Fruit fly (Drosophila melanogaster) whole organism, embryonic: ENCODE data around the gene kraken.

Experiments used
- Antp ChIP-seq: fragments of 200-800 bp; sonication (Bioruptor generic); optimal IDR thresholded peaks from 3 replicates; lab custom pipeline; 2016; ENCODE audit warnings: missing biosample characterization, missing genetic modification characterization
- Atf-2 ChIP-seq: fragments of 200-800 bp; sonication (Bioruptor generic); optimal IDR thresholded peaks from 2 replicates; lab custom pipeline; 2016; ENCODE audit warnings: missing biosample characterization, missing genetic modification characterization
- Awh ChIP-seq: fragments of 200-800 bp; sonication (Bioruptor generic); IDR thresholded peaks from 2 replicates; pipeline ENCODE4, ENCODE4 v1.3.6; 2022; ENCODE audit warnings: missing biosample characterization, missing genetic modification characterization
- Bdp1 ChIP-seq: fragments of 200-800 bp; sonication (Bioruptor generic); optimal IDR thresholded peaks from 3 replicates; lab custom pipeline; 2016; ENCODE audit warnings: missing biosample characterization, missing genetic modification characterization
- CG10959 ChIP-seq: fragments of 200-800 bp; sonication (Bioruptor generic); IDR thresholded peaks from 2 replicates; pipeline ENCODE4 v1.3.6; 2022; ENCODE audit warnings: missing biosample characterization, missing genetic modification characterization
- CG11398 ChIP-seq: fragments of 200-800 bp; sonication (Bioruptor generic); optimal IDR thresholded peaks from 2 replicates; lab custom pipeline; 2016; ENCODE audit warnings: missing biosample characterization, missing genetic modification characterization
- CG11504 ChIP-seq: fragments of 200-800 bp; sonication (Bioruptor generic); optimal IDR thresholded peaks from 3 replicates; lab custom pipeline; 2019; ENCODE audit warnings: missing biosample characterization, mild to moderate bottlenecking, missing genetic modification characterization, moderate library complexity
- CG14441 ChIP-seq: fragments of 200-800 bp; sonication (Bioruptor generic); IDR thresholded peaks from 2 replicates; pipeline ENCODE4 v1.3.6; 2022; ENCODE audit warnings: missing biosample characterization, missing genetic modification characterization
- CG14710 ChIP-seq: fragments of 200-800 bp; sonication (Bioruptor generic); optimal IDR thresholded peaks from 3 replicates; lab custom pipeline; 2019; ENCODE audit warnings: missing biosample characterization, mild to moderate bottlenecking, missing genetic modification characterization, moderate library complexity
- CG15479 ChIP-seq: fragments of 200-800 bp; sonication (Bioruptor generic); optimal IDR thresholded peaks from 3 replicates; lab custom pipeline; 2019; ENCODE audit warnings: missing biosample characterization, mild to moderate bottlenecking, missing genetic modification characterization, moderate library complexity
- CG16813 ChIP-seq: fragments of 200-800 bp; sonication (Bioruptor generic); IDR thresholded peaks from 3 replicates; pipeline ENCODE4 v1.3.6; 2022; ENCODE audit warnings: missing biosample characterization, missing genetic modification characterization; ENCODE audit not compliant: partially characterized antibody
- CG18262 ChIP-seq: fragments of 200-800 bp; optimal IDR thresholded peaks from 3 replicates; lab custom pipeline; 2019; ENCODE audit warnings: missing biosample characterization, mild to moderate bottlenecking, missing genetic modification characterization, moderate library complexity
- CG2678 ChIP-seq: fragments of 200-800 bp; sonication (Bioruptor generic); optimal IDR thresholded peaks from 3 replicates; lab custom pipeline; 2019; ENCODE audit warnings: missing biosample characterization, mild to moderate bottlenecking, missing genetic modification characterization, moderate library complexity
- CG2712 ChIP-seq: fragments of 200-800 bp; optimal IDR thresholded peaks from 3 replicates; lab custom pipeline; 2019; ENCODE audit warnings: missing biosample characterization, mild to moderate bottlenecking, missing genetic modification characterization, moderate library complexity
- CG2875 ChIP-seq: fragments of 200-800 bp; sonication (Bioruptor generic); optimal IDR thresholded peaks from 2 replicates; lab custom pipeline; 2017; ENCODE audit warnings: missing biosample characterization, mild to moderate bottlenecking, missing genetic modification characterization, missing genetic modification reagents
- CG33557 ChIP-seq: fragments of 200-800 bp; sonication (Bioruptor generic); optimal IDR thresholded peaks from 2 replicates; lab custom pipeline; 2019; ENCODE audit warnings: missing biosample characterization, mild to moderate bottlenecking, missing genetic modification characterization, moderate library complexity
- CG42726 ChIP-seq: fragments of 200-800 bp; sonication (Bioruptor generic); IDR thresholded peaks from 2 replicates; pipeline ENCODE4 v1.3.6; 2022; ENCODE audit warnings: missing biosample characterization, missing genetic modification characterization; ENCODE audit not compliant: partially characterized antibody
- CG6272 ChIP-seq: fragments of 200-800 bp; sonication (Bioruptor generic); IDR thresholded peaks from 2 replicates; pipeline ENCODE4 v1.3.6; 2022; ENCODE audit warnings: missing biosample characterization, missing genetic modification characterization
- CG8281 ChIP-seq: fragments of 200-800 bp; sonication (Bioruptor generic); optimal IDR thresholded peaks from 2 replicates; lab custom pipeline; 2018; ENCODE audit warnings: missing biosample characterization, mild to moderate bottlenecking, missing genetic modification characterization, moderate library complexity
- CG8924 ChIP-seq: fragments of 200-800 bp; optimal IDR thresholded peaks from 3 replicates; lab custom pipeline; 2019; ENCODE audit warnings: missing biosample characterization, mild to moderate bottlenecking, missing genetic modification characterization, moderate library complexity
- D19A ChIP-seq: fragments of 200-800 bp; optimal IDR thresholded peaks from 3 replicates; lab custom pipeline; 2019; ENCODE audit warnings: missing biosample characterization, mild to moderate bottlenecking, missing genetic modification characterization, moderate library complexity
- Ets65A ChIP-seq: fragments of 200-800 bp; sonication (Bioruptor generic); peaks from one replicate; lab custom pipeline; 2016; ENCODE audit warnings: missing biosample characterization, missing genetic modification characterization
- Hr78 ChIP-seq, 2 experiments: fragments of 200-800 bp in 1 of 2; fragments of >200 bp in 1 of 2; sonication (Bioruptor generic) in 1 of 2; optimal IDR thresholded peaks; 2 replicates each; lab custom pipeline; 2017 to 2019; ENCODE audit warnings: missing biosample characterization in 2 of 2, missing genetic modification characterization in 2 of 2, mild to moderate bottlenecking in 1 of 2, moderate library complexity in 1 of 2
- Hsf ChIP-seq: fragments of 200-800 bp; sonication (Bioruptor generic); optimal IDR thresholded peaks from 3 replicates; lab custom pipeline; 2016; ENCODE audit warnings: missing biosample characterization, missing genetic modification characterization
- Jarid2 ChIP-seq: fragments of 200-800 bp; sonication (Bioruptor generic); optimal IDR thresholded peaks from 3 replicates; lab custom pipeline; 2017; ENCODE audit warnings: mild to moderate bottlenecking, missing biosample characterization, missing genetic modification reagents, missing genetic modification characterization
- Mes4 ChIP-seq: fragments of 200-800 bp; sonication (Bioruptor generic); optimal IDR thresholded peaks from 2 replicates; lab custom pipeline; 2016; ENCODE audit warnings: missing biosample characterization, missing genetic modification characterization
- Xrp1 ChIP-seq: fragments of 200-800 bp; sonication (Bioruptor generic); IDR thresholded peaks from 2 replicates; pipeline ENCODE4 v1.3.6; 2022; ENCODE audit warnings: missing biosample characterization, missing genetic modification characterization
- amos ChIP-seq: fragments of 200-800 bp; sonication (Bioruptor generic); IDR thresholded peaks from 2 replicates; pipeline ENCODE4 v1.3.6; 2022; ENCODE audit warnings: missing biosample characterization, missing genetic modification characterization; ENCODE audit not compliant: partially characterized antibody
- ara ChIP-seq: fragments of 200-800 bp; sonication (Bioruptor generic); IDR thresholded peaks from 2 replicates; pipeline ENCODE4 v1.3.6; 2022; ENCODE audit warnings: missing biosample characterization, missing genetic modification characterization
- bbx ChIP-seq: fragments of 200-800 bp; sonication (Bioruptor generic); IDR thresholded peaks from 2 replicates; pipeline ENCODE4 v1.3.6; 2022; ENCODE audit warnings: missing biosample characterization, missing genetic modification characterization; ENCODE audit not compliant: partially characterized antibody
- bcd ChIP-seq: fragments of 200-800 bp; sonication (Bioruptor generic); optimal IDR thresholded peaks from 2 replicates; lab custom pipeline; 2017; ENCODE audit warnings: missing biosample characterization, mild to moderate bottlenecking, missing genetic modification characterization
- chif ChIP-seq, 2 experiments: fragments of 200-800 bp; sonication (Bioruptor generic); optimal IDR thresholded peaks; 3 replicates each; lab custom pipeline; 2016; ENCODE audit warnings: missing biosample characterization in 2 of 2, missing genetic modification characterization in 2 of 2
- chm ChIP-seq: fragments of 200-800 bp; sonication (Bioruptor generic); IDR thresholded peaks from 2 replicates; pipeline ENCODE4 v1.3.6; 2022; ENCODE audit warnings: missing biosample characterization, missing genetic modification characterization
- dpn ChIP-seq, 2 experiments: fragments of 200-800 bp; sonication (Bioruptor generic); optimal IDR thresholded peaks; 3 replicates each; lab custom pipeline; 2016; ENCODE audit warnings: missing biosample characterization in 2 of 2, missing genetic modification characterization in 2 of 2
- ems ChIP-seq: fragments of 200-800 bp; sonication (Bioruptor generic); optimal IDR thresholded peaks from 3 replicates; lab custom pipeline; 2016; ENCODE audit warnings: missing biosample characterization, missing genetic modification characterization
- gsb-n ChIP-seq: fragments of 200-800 bp; sonication (Bioruptor generic); optimal IDR thresholded peaks from 3 replicates; lab custom pipeline; 2018; ENCODE audit warnings: missing biosample characterization, mild to moderate bottlenecking, missing genetic modification characterization
- gt ChIP-seq: fragments of 200-800 bp; sonication (Bioruptor generic); IDR thresholded peaks from 2 replicates; pipeline ENCODE4 v1.3.6; 2022; ENCODE audit warnings: missing biosample characterization, missing genetic modification characterization
- hb ChIP-seq: fragments of 200-800 bp; sonication (Bioruptor generic); IDR thresholded peaks from 3 replicates; pipeline ENCODE4 v1.3.6; 2022; ENCODE audit warnings: missing biosample characterization, missing genetic modification characterization; ENCODE audit not compliant: partially characterized antibody
- her ChIP-seq: fragments of 200-800 bp; sonication (Bioruptor generic); optimal IDR thresholded peaks from 2 replicates; lab custom pipeline; 2016; ENCODE audit warnings: missing biosample characterization, missing genetic modification characterization
- insv ChIP-seq, 2 experiments: fragments of 200-800 bp; sonication (Bioruptor generic); optimal IDR thresholded peaks; 3 replicates each; lab custom pipeline; 2016 to 2018; ENCODE audit warnings: missing biosample characterization in 2 of 2, missing genetic modification characterization in 2 of 2
- ken ChIP-seq: fragments of 200-800 bp; sonication (Bioruptor generic); IDR thresholded peaks from 3 replicates; pipeline ENCODE4 v1.3.6; 2022; ENCODE audit warnings: missing biosample characterization, missing genetic modification characterization
- knrl ChIP-seq: fragments of 200-800 bp; sonication (Bioruptor generic); IDR thresholded peaks from 3 replicates; pipeline ENCODE4 v1.3.6; 2022; ENCODE audit warnings: missing biosample characterization, missing genetic modification characterization; ENCODE audit not compliant: partially characterized antibody
- pros ChIP-seq: fragments of 200-800 bp; sonication (Bioruptor generic); optimal IDR thresholded peaks from 3 replicates; lab custom pipeline; 2019; ENCODE audit warnings: missing biosample characterization, mild to moderate bottlenecking, missing genetic modification characterization, moderate library complexity
- repo ChIP-seq: fragments of 200-800 bp; sonication (Bioruptor generic); optimal IDR thresholded peaks from 2 replicates; lab custom pipeline; 2016; ENCODE audit warnings: missing biosample characterization, missing genetic modification characterization
- ssp ChIP-seq: fragments of 200-800 bp; sonication (Bioruptor generic); IDR thresholded peaks from 2 replicates; pipeline ENCODE4 v1.3.6; 2022; ENCODE audit warnings: missing biosample characterization, missing genetic modification characterization
- stwl ChIP-seq: fragments of 200-800 bp; sonication (Bioruptor generic); optimal IDR thresholded peaks from 3 replicates; lab custom pipeline; 2018; ENCODE audit warnings: missing biosample characterization, mild to moderate bottlenecking, missing genetic modification characterization, moderate library complexity
- tap ChIP-seq: fragments of 200-800 bp; optimal IDR thresholded peaks from 3 replicates; lab custom pipeline; 2019; ENCODE audit warnings: missing biosample characterization, mild to moderate bottlenecking, missing genetic modification characterization, moderate library complexity
- z ChIP-seq: fragments of 200-800 bp; sonication (Bioruptor generic); IDR thresholded peaks from 3 replicates; pipeline ENCODE4 v1.3.6; 2022; ENCODE audit warnings: missing biosample characterization, missing genetic modification characterization
- zen ChIP-seq: fragments of 200-800 bp; sonication (Bioruptor generic); optimal IDR thresholded peaks from 3 replicates; lab custom pipeline; 2018; ENCODE audit warnings: missing biosample characterization, mild to moderate bottlenecking, missing genetic modification characterization, moderate library complexity

Gene kraken

DNA sequence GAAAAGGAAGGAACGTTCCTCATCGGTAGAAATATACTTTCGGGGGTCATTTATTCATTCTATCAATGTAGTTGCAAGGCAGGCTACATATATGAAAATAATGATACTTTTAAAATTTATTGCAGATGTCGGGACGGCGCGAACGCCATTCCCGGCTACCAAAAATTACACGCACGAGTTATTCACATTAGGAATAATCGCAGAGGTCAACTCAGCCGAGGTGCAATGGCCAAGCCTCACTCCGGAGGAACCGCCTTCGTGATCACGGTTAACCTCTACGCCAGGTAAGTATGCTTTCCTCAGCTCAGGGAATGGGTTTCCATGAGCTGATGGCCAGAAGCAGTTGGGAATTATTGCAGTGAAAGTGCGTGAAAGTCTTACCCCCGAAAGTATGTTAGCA lies 48.8 kb downstream of the kraken start (continued):
- TF ChIP-seq CG2875 (peak; percentile 39), CG2678 (tag; lab: Kevin White, UChicago) (peak; percentile 24), CG14441 (GFP tag; lab: Robert Waterston, UW) (0 out of 2 replicates have a peak, but pooled peaks have one; percentile 26), CG42726 (GFP tag; lab: Robert Waterston, UW) (peak; percentile 52), her (peak; percentile 23), D19A (tag; lab: Kevin White, UChicago) (peak; percentile 5), gt (GFP tag; lab: Robert Waterston, UW) (peak; percentile 23; the same call in 1 of the 2 replicates), z (GFP tag; lab: Robert Waterston, UW) (peak; percentile 23; the same call in 1 of the 3 replicates), gsb-n (tag; lab: Kevin White, UChicago) (peak; percentile 40), ems (GFP tag; lab: Kevin White, UChicago) (peak; percentile 11), Jarid2 (GFP tag; lab: Kevin White, UChicago) (peak; percentile 49), CG10959 (GFP tag; lab: Robert Waterston, UW) (peak; percentile 66), ssp (GFP tag; lab: Robert Waterston, UW) (0 out of 2 replicates have a peak, but pooled peaks have one; percentile 15), Ets65A (GFP tag; lab: Kevin White, UChicago) (peak; percentile 92), Awh (GFP tag; lab: Robert Waterston, UW) (0 out of 2 replicates have a peak, but pooled peaks have one; percentile 16), dpn (GFP tag; optimal IDR thresholded peaks at IDR 0.05; lab: Kevin White, UChicago) (peak in 1 of 2 experiments; percentile 40), repo (peak; percentile 3), bbx (peak; percentile 62; the same call in 1 of the 2 replicates), CG6272 (GFP tag; lab: Robert Waterston, UW) (peak; percentile 26; the same call in 1 of the 2 replicates), insv (GFP tag; optimal IDR thresholded peaks at IDR 0.05; lab: Kevin White, UChicago) (peak in 1 of 2 experiments; percentile 9), CG33557 (GFP tag; lab: Kevin White, UChicago) (peak; percentile 72), amos (peak; percentile 53; the same call in 1 of the 2 replicates), Hsf (GFP tag; lab: Kevin White, UChicago) (peak; percentile 1), Xrp1 (GFP tag; lab: Robert Waterston, UW) (peak; percentile 73), knrl (peak; percentile 64; the same call in 1 of the 3 replicates), CG18262 (tag; lab: Kevin White, UChicago) (peak; percentile 51), Hr78 (GFP tag; optimal IDR thresholded peaks at IDR 0.05; lab: Kevin White, UChicago) (peak in 1 of 2 experiments; percentile 29), pros (peak; percentile 80), chm (GFP tag; lab: Robert Waterston, UW) (peak; percentile 75; the same call in 1 of the 2 replicates), tap (tag; lab: Kevin White, UChicago) (peak; percentile 23), CG15479 (peak; percentile 25), zen (peak; percentile 58), CG11504 (tag; lab: Kevin White, UChicago) (peak; percentile 52), stwl (tag; lab: Kevin White, UChicago) (peak; percentile 1), ken (GFP tag; lab: Robert Waterston, UW) (peak; percentile 75; the same call in 2 of the 3 replicates), Bdp1 (GFP tag; lab: Kevin White, UChicago) (peak; percentile 17), CG11398 (GFP tag; lab: Kevin White, UChicago) (peak; percentile 7), CG8924 (tag; lab: Kevin White, UChicago) (peak; percentile 3), ara (GFP tag; lab: Robert Waterston, UW) (peak; percentile 25; the same call in 1 of the 2 replicates), CG8281 (tag; lab: Kevin White, UChicago) (peak; percentile 94), CG16813 (GFP tag; lab: Robert Waterston, UW) (peak; percentile 23; the same call in 1 of the 3 replicates), Mes4 (GFP tag; lab: Kevin White, UChicago) (peak; percentile 21), Atf-2 (GFP tag; lab: Kevin White, UChicago) (peak; percentile 31), chif (GFP tag; optimal IDR thresholded peaks at IDR 0.05; lab: Kevin White, UChicago) (peak; percentile 19 to 43), CG2712 (tag; lab: Kevin White, UChicago) (peak; percentile 47), CG14710 (peak; percentile 17), bcd (GFP tag; lab: Kevin White, UChicago) (peak; percentile 21), hb (GFP tag; lab: Robert Waterston, UW) (0 out of 3 replicates have a peak, but pooled peaks have one; percentile 34), Antp (GFP tag; lab: Kevin White, UChicago) (peak; percentile 57)
